Fruit fly (Drosophila melanogaster) whole organism, embryonic: Measurements from ENCODE around the gene SKIP.

Experiments used
- ATbp ChIP-seq: fragments of 200-800 bp; sonication (Bioruptor generic); optimal IDR thresholded peaks from 2 replicates; lab custom pipeline; 2017; ENCODE audit warnings: missing biosample characterization, mild to moderate bottlenecking, missing genetic modification characterization, missing genetic modification reagents
- Atf3 ChIP-seq: fragments of 200-800 bp; sonication (Bioruptor generic); optimal IDR thresholded peaks from 3 replicates; lab custom pipeline; 2016; ENCODE audit warnings: missing biosample characterization, missing genetic modification characterization
- Bdp1 ChIP-seq: fragments of 200-800 bp; sonication (Bioruptor generic); optimal IDR thresholded peaks from 3 replicates; lab custom pipeline; 2016; ENCODE audit warnings: missing biosample characterization, missing genetic modification characterization
- CG10209 ChIP-seq: fragments of 200-800 bp; sonication (Bioruptor generic); optimal IDR thresholded peaks from 3 replicates; lab custom pipeline; 2017; ENCODE audit warnings: missing biosample characterization, mild to moderate bottlenecking, missing genetic modification characterization, missing genetic modification reagents
- CG1024 ChIP-seq: fragments of 200-800 bp; sonication (Bioruptor generic); IDR thresholded peaks from 2 replicates; pipeline ENCODE4 v1.3.6; 2022; ENCODE audit warnings: missing biosample characterization, missing genetic modification characterization
- CG10366 ChIP-seq: fragments of 200-800 bp; sonication (Bioruptor generic); IDR thresholded peaks from 2 replicates; pipeline ENCODE4 v1.3.6; 2022; ENCODE audit warnings: missing biosample characterization, missing genetic modification characterization
- CG10565 ChIP-seq: fragments of 200-800 bp; sonication (Bioruptor generic); optimal IDR thresholded peaks from 3 replicates; lab custom pipeline; 2016; ENCODE audit warnings: missing biosample characterization, mild to moderate bottlenecking, missing genetic modification characterization
- CG11560 ChIP-seq: fragments of 200-800 bp; sonication (Bioruptor generic); IDR thresholded peaks from 3 replicates; pipeline ENCODE4 v1.3.6; 2022; ENCODE audit warnings: missing biosample characterization, missing genetic modification characterization
- CG13775 ChIP-seq: fragments of 200-800 bp; sonication (Bioruptor generic); optimal IDR thresholded peaks from 3 replicates; lab custom pipeline; 2017; ENCODE audit warnings: missing biosample characterization, mild to moderate bottlenecking, missing genetic modification characterization
- CG15073 ChIP-seq: fragments of 200-800 bp; sonication (Bioruptor generic); optimal IDR thresholded peaks from 2 replicates; lab custom pipeline; 2016; ENCODE audit warnings: missing biosample characterization, missing genetic modification characterization
- CG18764 ChIP-seq: fragments of 200-800 bp; sonication (Bioruptor generic); optimal IDR thresholded peaks from 3 replicates; lab custom pipeline; 2016; ENCODE audit warnings: missing biosample characterization, missing genetic modification characterization
- CG3065 ChIP-seq: fragments of 200-800 bp; sonication (Bioruptor generic); optimal IDR thresholded peaks from 2 replicates; lab custom pipeline; 2016; ENCODE audit warnings: missing biosample characterization, missing genetic modification characterization
- CG42726 ChIP-seq: fragments of 200-800 bp; sonication (Bioruptor generic); IDR thresholded peaks from 2 replicates; pipeline ENCODE4 v1.3.6; 2022; ENCODE audit warnings: missing biosample characterization, missing genetic modification characterization; ENCODE audit not compliant: partially characterized antibody
- CG4282 ChIP-seq: fragments of 200-800 bp; sonication (Bioruptor generic); optimal IDR thresholded peaks from 2 replicates; lab custom pipeline; 2016; ENCODE audit warnings: missing biosample characterization, missing genetic modification characterization
- CG4617 ChIP-seq: fragments of 200-800 bp; sonication (Bioruptor generic); optimal IDR thresholded peaks from 3 replicates; lab custom pipeline; 2016; ENCODE audit warnings: missing biosample characterization, missing genetic modification characterization, borderline replicate concordance
- CG6254 ChIP-seq: fragments of 200-800 bp; sonication (Bioruptor generic); optimal IDR thresholded peaks from 3 replicates; lab custom pipeline; 2017; ENCODE audit warnings: mild to moderate bottlenecking, missing biosample characterization, missing genetic modification reagents, missing genetic modification characterization
- CG6765 ChIP-seq: fragments of 200-800 bp; sonication (Bioruptor generic); optimal IDR thresholded peaks from 3 replicates; lab custom pipeline; 2017; ENCODE audit warnings: missing biosample characterization, mild to moderate bottlenecking, missing genetic modification characterization
- CG6813 ChIP-seq: fragments of 200-800 bp; sonication (Bioruptor generic); optimal IDR thresholded peaks from 2 replicates; lab custom pipeline; 2017; ENCODE audit warnings: missing biosample characterization, missing genetic modification characterization, mild to moderate bottlenecking, moderate library complexity, missing genetic modification reagents
- CG7372 ChIP-seq: fragments of 200-800 bp; sonication (Bioruptor generic); IDR thresholded peaks from 2 replicates; pipeline ENCODE4 v1.3.6; 2022; ENCODE audit warnings: missing biosample characterization, missing genetic modification characterization
- CG7839 ChIP-seq: fragments of 200-800 bp; sonication (Bioruptor generic); optimal IDR thresholded peaks from 3 replicates; lab custom pipeline; 2018; ENCODE audit warnings: missing biosample characterization, mild to moderate bottlenecking, missing genetic modification characterization, moderate library complexity
- CG8089 ChIP-seq: fragments of 200-800 bp; sonication (Bioruptor generic); optimal IDR thresholded peaks from 3 replicates; lab custom pipeline; 2016; ENCODE audit warnings: missing biosample characterization, missing genetic modification characterization
- CG9437 ChIP-seq: fragments of 200-800 bp; sonication (Bioruptor generic); optimal IDR thresholded peaks from 2 replicates; lab custom pipeline; 2018; ENCODE audit warnings: missing biosample characterization, mild to moderate bottlenecking, missing genetic modification characterization
- CG9932 ChIP-seq: fragments of 200-800 bp; sonication (Bioruptor generic); IDR thresholded peaks from 2 replicates; pipeline ENCODE4 v1.3.6; 2022; ENCODE audit warnings: missing biosample characterization, missing genetic modification characterization
- CHES-1-like ChIP-seq: fragments of 200-800 bp; sonication (Bioruptor generic); optimal IDR thresholded peaks from 2 replicates; lab custom pipeline; 2016; ENCODE audit warnings: missing biosample characterization, missing genetic modification characterization
- Camta ChIP-seq: fragments of 200-800 bp; sonication (Bioruptor generic); optimal IDR thresholded peaks from 2 replicates; lab custom pipeline; 2016; ENCODE audit warnings: missing biosample characterization, missing genetic modification characterization
- Doc3 ChIP-seq: fragments of 200-800 bp; sonication (Bioruptor generic); IDR thresholded peaks from 3 replicates; pipeline ENCODE4 v1.3.6; 2022; ENCODE audit warnings: missing biosample characterization, missing genetic modification characterization; ENCODE audit not compliant: partially characterized antibody
- HLH54F ChIP-seq: fragments of 200-800 bp; sonication (Bioruptor generic); optimal IDR thresholded peaks from 3 replicates; lab custom pipeline; 2016; ENCODE audit warnings: missing biosample characterization, missing genetic modification characterization
- Hey ChIP-seq: fragments of 200-800 bp; sonication (Bioruptor generic); optimal IDR thresholded peaks from 3 replicates; lab custom pipeline; 2018; ENCODE audit warnings: missing biosample characterization, mild to moderate bottlenecking, missing genetic modification characterization
- HmgD ChIP-seq: fragments of 200-800 bp; sonication (Bioruptor generic); optimal IDR thresholded peaks from 3 replicates; lab custom pipeline; 2016; ENCODE audit warnings: missing biosample characterization, missing genetic modification characterization
- Myb ChIP-seq: fragments of 200-800 bp; sonication (Bioruptor generic); optimal IDR thresholded peaks from 2 replicates; lab custom pipeline; 2016; ENCODE audit warnings: missing biosample characterization, missing genetic modification characterization
- Xbp1 ChIP-seq: fragments of 200-800 bp; sonication (Bioruptor generic); optimal IDR thresholded peaks from 3 replicates; lab custom pipeline; 2016; ENCODE audit warnings: missing biosample characterization, mild to moderate bottlenecking, missing genetic modification characterization
- br ChIP-seq: fragments of >200 bp; optimal IDR thresholded peaks from 2 replicates; lab custom pipeline; 2017
- btn ChIP-seq: fragments of 200-800 bp; sonication (Bioruptor generic); optimal IDR thresholded peaks from 2 replicates; lab custom pipeline; 2016; ENCODE audit warnings: missing biosample characterization, missing genetic modification characterization
- cas ChIP-seq: fragments of 200-800 bp; sonication (Bioruptor generic); IDR thresholded peaks from 2 replicates; pipeline ENCODE4 v1.3.6; 2022; ENCODE audit warnings: missing biosample characterization, missing genetic modification characterization
- cwo ChIP-seq: fragments of 200-800 bp; sonication (Bioruptor generic); optimal IDR thresholded peaks from 3 replicates; lab custom pipeline; 2017; ENCODE audit warnings: missing biosample characterization, missing genetic modification characterization, mild to moderate bottlenecking, moderate library complexity, missing genetic modification reagents
- dmrt99B ChIP-seq: fragments of 200-800 bp; sonication (Bioruptor generic); optimal IDR thresholded peaks from 2 replicates; lab custom pipeline; 2018; ENCODE audit warnings: missing biosample characterization, mild to moderate bottlenecking, missing genetic modification characterization, moderate library complexity
- ems ChIP-seq: fragments of 200-800 bp; sonication (Bioruptor generic); optimal IDR thresholded peaks from 3 replicates; lab custom pipeline; 2016; ENCODE audit warnings: missing biosample characterization, missing genetic modification characterization
- eve ChIP-seq, 2 experiments: fragments of >200 bp; optimal IDR thresholded peaks; 2 replicates each; lab custom pipeline; 2017; ENCODE audit warnings: missing biosample characterization in 2 of 2, missing genetic modification characterization in 2 of 2
- insv ChIP-seq, 2 experiments: fragments of 200-800 bp; sonication (Bioruptor generic); optimal IDR thresholded peaks; 3 replicates each; lab custom pipeline; 2016 to 2018; ENCODE audit warnings: missing biosample characterization in 2 of 2, missing genetic modification characterization in 2 of 2
- inv ChIP-seq: fragments of 200-800 bp; sonication (Bioruptor generic); IDR thresholded peaks from 2 replicates; pipeline ENCODE4 v1.3.6; 2022; ENCODE audit warnings: missing biosample characterization, missing genetic modification characterization; ENCODE audit not compliant: partially characterized antibody
- ken ChIP-seq: fragments of 200-800 bp; sonication (Bioruptor generic); IDR thresholded peaks from 3 replicates; pipeline ENCODE4 v1.3.6; 2022; ENCODE audit warnings: missing biosample characterization, missing genetic modification characterization
- lilli ChIP-seq: fragments of 200-800 bp; sonication (Bioruptor generic); optimal IDR thresholded peaks from 3 replicates; lab custom pipeline; 2016; ENCODE audit warnings: missing biosample characterization, missing genetic modification characterization
- nerfin-1 ChIP-seq: fragments of 200-800 bp; sonication (Bioruptor generic); optimal IDR thresholded peaks from 3 replicates; lab custom pipeline; 2019; ENCODE audit warnings: missing biosample characterization, mild to moderate bottlenecking, missing genetic modification characterization, moderate library complexity
- sug ChIP-seq: fragments of 200-800 bp; optimal IDR thresholded peaks from 2 replicates; lab custom pipeline; 2019; ENCODE audit warnings: missing biosample characterization, mild to moderate bottlenecking, missing genetic modification characterization, moderate library complexity
- tap ChIP-seq: fragments of 200-800 bp; optimal IDR thresholded peaks from 3 replicates; lab custom pipeline; 2019; ENCODE audit warnings: missing biosample characterization, mild to moderate bottlenecking, missing genetic modification characterization, moderate library complexity
- tna ChIP-seq: fragments of 200-800 bp; sonication (Bioruptor generic); IDR thresholded peaks from 2 replicates; pipeline ENCODE4 v1.3.6; 2022; ENCODE audit warnings: missing biosample characterization, missing genetic modification characterization; ENCODE audit not compliant: partially characterized antibody
- trem ChIP-seq: fragments of 200-800 bp; optimal IDR thresholded peaks from 3 replicates; lab custom pipeline; 2019; ENCODE audit warnings: missing biosample characterization, mild to moderate bottlenecking, missing genetic modification characterization, moderate library complexity
- tup ChIP-seq: fragments of 200-800 bp; sonication (Bioruptor generic); optimal IDR thresholded peaks from 2 replicates; lab custom pipeline; 2016; ENCODE audit warnings: missing biosample characterization, mild to moderate bottlenecking, missing genetic modification characterization, moderate library complexity
- unpg ChIP-seq: fragments of 200-800 bp; sonication (Bioruptor generic); optimal IDR thresholded peaks from 3 replicates; lab custom pipeline; 2018; ENCODE audit warnings: missing biosample characterization, mild to moderate bottlenecking, missing genetic modification characterization, moderate library complexity
- vfl ChIP-seq: fragments of 200-800 bp; sonication (Bioruptor generic); optimal IDR thresholded peaks from 2 replicates; lab custom pipeline; 2016; ENCODE audit warnings: missing biosample characterization, missing genetic modification characterization

Gene SKIP

DNA sequence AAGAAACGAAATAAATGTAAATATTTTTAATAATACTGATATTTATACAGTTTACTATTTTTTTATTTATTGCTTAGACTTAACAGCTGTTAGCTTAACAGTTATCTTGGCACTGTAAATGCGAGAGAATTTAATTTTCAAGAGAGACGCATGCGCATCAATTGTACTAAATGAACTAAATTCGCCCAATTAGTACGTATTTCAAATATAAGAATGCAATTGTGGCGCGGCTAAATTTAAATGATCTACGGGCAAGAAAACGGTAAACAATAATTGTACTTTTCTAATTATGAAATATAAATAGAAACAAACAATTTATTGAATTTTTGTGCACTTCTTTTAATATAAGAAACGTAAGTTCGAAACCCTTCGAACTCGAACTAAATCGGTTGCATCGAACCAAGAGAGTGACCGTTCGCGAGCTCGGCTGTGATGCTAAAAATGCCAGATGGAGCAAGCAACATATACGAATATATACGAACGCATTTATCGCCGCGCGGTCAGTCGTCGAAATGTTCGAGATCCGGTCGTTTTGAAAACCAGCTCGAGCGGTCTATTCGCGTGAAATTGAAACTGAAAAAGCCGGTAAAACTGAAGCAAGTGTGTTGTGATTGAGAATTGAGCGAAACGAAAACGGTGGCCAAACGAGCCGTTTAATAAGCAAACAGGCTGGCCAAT, at the start of gene SKIP (continued):
- TF ChIP-seq Atf3 (GFP tag; lab: Kevin White, UChicago) (no peak), CG4282 (GFP tag; lab: Kevin White, UChicago) (no peak), CG42726 (GFP tag; lab: Robert Waterston, UW) (peak; percentile 76), CHES-1-like (GFP tag; lab: Kevin White, UChicago) (peak; percentile 29), CG10366 (GFP tag; lab: Robert Waterston, UW) (no peak), CG7839 (peak; percentile 9), unpg (GFP tag; lab: Kevin White, UChicago) (peak; percentile 39), inv (GFP tag; lab: Robert Waterston, UW) (peak; percentile 27; the same call in 1 of the 2 replicates), eve (GFP tag; optimal IDR thresholded peaks at IDR 0.05; lab: Kevin White, UChicago) (no peak), Myb (peak; percentile 24), dmrt99B (tag; lab: Kevin White, UChicago) (peak; percentile 14), ATbp (GFP tag; lab: Kevin White, UChicago) (no peak), tna (GFP tag; lab: Robert Waterston, UW) (peak; percentile 59), CG7372 (GFP tag; lab: Robert Waterston, UW) (no peak), Hey (tag; lab: Kevin White, UChicago) (no peak), insv (GFP tag; optimal IDR thresholded peaks at IDR 0.05; lab: Kevin White, UChicago) (peak in 1 of 2 experiments; percentile 36), CG18764 (no peak), CG4617 (GFP tag; lab: Kevin White, UChicago) (no peak), lilli (peak; percentile 7), CG3065 (GFP tag; lab: Kevin White, UChicago) (no peak), cas (GFP tag; lab: Robert Waterston, UW) (0 out of 2 replicates have a peak, but pooled peaks have one; percentile 15), Camta (GFP tag; lab: Kevin White, UChicago) (no peak), CG6813 (GFP tag; lab: Kevin White, UChicago) (no peak), br (lab: Kevin White, UChicago) (no peak), vfl (peak; percentile 12), ems (GFP tag; lab: Kevin White, UChicago) (no peak), CG9932 (GFP tag; lab: Robert Waterston, UW) (no peak; the same call in 1 of the 2 replicates), sug (tag; lab: Kevin White, UChicago) (peak; percentile 34), CG11560 (tag; lab: Robert Waterston, UW) (no peak), CG6765 (GFP tag; lab: Kevin White, UChicago) (no peak), CG10565 (GFP tag; lab: Kevin White, UChicago) (no peak), tup (GFP tag; lab: Kevin White, UChicago) (no peak), HLH54F (GFP tag; lab: Kevin White, UChicago) (peak; percentile 13), btn (GFP tag; lab: Kevin White, UChicago) (peak; percentile 11), CG10209 (GFP tag; lab: Kevin White, UChicago) (no peak), Bdp1 (GFP tag; lab: Kevin White, UChicago) (no peak), nerfin-1 (no peak), CG1024 (GFP tag; lab: Robert Waterston, UW) (peak; percentile 40; the same call in 1 of the 2 replicates), CG15073 (GFP tag; lab: Kevin White, UChicago) (no peak), CG9437 (GFP tag; lab: Kevin White, UChicago) (no peak), CG8089 (GFP tag; lab: Kevin White, UChicago) (peak; percentile 15), tap (tag; lab: Kevin White, UChicago) (no peak), Xbp1 (peak; percentile 13), CG13775 (GFP tag; lab: Kevin White, UChicago) (no peak), ken (GFP tag; lab: Robert Waterston, UW) (no peak), Doc3 (GFP tag; lab: Robert Waterston, UW) (no peak), CG6254 (GFP tag; lab: Kevin White, UChicago) (no peak), cwo (GFP tag; lab: Kevin White, UChicago) (no peak), trem (tag; lab: Kevin White, UChicago) (peak; percentile 42), HmgD (GFP tag; lab: Kevin White, UChicago) (peak; percentile 13)
